Fruit fly (Drosophila melanogaster) S2 (cell line): ENCODE results near the gene Nuf2.
A peak's percentile ranks its signal among the peaks of the same experiment; 100 is the strongest.

Source experiments
- CG8478 ChIP-seq: fragments of >200 bp; optimal IDR thresholded peaks from 2 replicates; lab custom pipeline; 2018
- CTCF ChIP-seq, 2 experiments: fragments of >200 bp; optimal IDR thresholded peaks; 2 replicates each; lab custom pipeline; 2018

Gene Nuf2

DNA sequence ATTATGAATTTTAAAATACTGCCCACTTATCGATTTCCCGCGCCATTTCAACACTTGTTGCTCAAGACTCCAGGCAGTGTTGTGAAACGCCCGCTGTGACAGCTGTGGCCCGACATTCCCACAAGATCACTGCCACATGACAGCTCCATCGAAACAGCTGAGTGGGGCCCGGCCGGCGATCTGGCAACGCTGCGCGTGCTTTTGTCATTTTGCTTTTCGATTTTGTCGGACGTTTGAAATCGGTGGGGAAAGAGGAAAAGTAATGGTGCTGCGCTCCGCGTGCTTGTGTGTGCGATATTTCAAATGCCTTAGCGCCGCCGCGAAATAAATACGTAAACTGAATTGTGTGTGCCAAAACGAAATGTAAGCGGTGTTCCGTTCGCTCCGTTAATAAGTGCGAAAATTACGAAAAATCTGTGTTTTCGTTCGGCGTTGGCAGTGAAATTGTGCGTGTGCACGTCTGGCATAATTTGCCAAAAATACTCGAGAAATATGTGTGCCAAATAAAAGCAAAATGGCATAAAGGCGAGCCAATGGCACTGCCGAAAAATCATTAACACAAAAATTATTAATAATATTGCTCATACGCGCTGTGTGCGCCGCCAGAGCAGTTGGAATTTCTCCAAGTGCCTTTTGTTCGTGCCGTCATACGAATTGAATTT lies 23.4 kb downstream of the Nuf2 start:
- no peak for TF ChIP-seq CG8478
- no peak for TF ChIP-seq CTCF (optimal IDR thresholded peaks at IDR 0.05; lab: Kevin White, UChicago)

DNA sequence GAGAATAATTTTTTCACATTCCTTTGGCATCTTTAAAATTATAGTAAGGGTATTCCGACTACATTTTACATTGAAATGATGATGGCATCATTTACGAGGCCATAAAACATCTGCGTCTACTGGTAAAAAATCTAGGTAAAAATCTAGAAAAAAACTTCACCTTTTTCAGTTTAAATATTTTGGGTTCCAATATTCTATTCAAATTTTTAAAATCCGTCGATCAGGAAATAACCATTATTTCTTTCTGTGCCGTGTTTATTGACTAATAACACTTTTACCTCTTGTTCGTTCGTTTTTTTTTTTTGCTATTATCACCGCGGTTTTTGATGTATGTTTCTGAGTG lies 26.3 kb downstream of the Nuf2 start:
- TF ChIP-seq CG8478 (no peak), CTCF (optimal IDR thresholded peaks at IDR 0.05; lab: Kevin White, UChicago) (no peak)

DNA sequence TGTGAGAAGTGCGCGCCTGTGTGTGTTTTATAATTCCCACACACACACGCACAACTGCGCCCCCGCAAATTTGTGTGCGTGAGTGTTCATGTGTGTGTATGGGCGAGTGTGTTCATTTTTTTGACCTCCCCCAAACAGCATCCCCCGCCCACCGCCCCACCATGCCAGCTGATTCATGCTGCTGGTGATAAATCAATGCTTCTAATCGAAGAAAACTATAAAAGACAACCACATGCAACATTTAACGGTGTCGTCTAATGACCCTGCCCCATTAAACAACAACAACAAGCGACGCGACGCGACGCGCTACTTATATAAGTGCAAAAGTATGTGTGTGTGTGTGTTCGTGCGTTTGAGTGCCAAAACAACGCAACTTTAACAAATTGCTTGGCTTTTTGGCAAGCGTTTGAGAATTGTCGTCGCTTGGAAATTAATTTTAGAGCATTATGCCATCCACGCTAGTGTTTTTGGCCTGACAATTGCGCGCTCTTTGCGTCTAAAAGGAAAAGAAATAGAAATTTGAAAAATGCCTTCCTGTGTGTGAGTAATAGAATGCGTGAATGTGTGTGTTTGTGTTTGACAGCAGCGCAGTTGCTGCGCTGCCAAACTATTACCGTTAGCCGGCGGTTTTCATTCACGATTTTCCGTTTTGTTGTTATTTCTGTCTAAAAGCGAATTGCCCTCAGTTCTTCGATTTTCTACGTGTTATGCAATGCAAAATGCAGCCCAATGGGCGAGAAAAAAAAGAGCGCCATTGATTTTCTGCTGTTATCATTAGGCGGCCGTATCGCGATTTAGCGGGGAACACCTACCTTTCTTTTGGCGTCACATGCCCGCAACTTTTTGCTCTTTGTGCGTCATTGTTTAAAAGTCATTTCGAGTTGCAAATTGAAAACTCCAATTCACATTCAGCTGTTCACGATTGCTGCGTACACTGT lies 27.0 kb downstream of the Nuf2 start:
- no peak for TF ChIP-seq CTCF (optimal IDR thresholded peaks at IDR 0.05; lab: Kevin White, UChicago)
- TF ChIP-seq CG8478 = no peak

DNA sequence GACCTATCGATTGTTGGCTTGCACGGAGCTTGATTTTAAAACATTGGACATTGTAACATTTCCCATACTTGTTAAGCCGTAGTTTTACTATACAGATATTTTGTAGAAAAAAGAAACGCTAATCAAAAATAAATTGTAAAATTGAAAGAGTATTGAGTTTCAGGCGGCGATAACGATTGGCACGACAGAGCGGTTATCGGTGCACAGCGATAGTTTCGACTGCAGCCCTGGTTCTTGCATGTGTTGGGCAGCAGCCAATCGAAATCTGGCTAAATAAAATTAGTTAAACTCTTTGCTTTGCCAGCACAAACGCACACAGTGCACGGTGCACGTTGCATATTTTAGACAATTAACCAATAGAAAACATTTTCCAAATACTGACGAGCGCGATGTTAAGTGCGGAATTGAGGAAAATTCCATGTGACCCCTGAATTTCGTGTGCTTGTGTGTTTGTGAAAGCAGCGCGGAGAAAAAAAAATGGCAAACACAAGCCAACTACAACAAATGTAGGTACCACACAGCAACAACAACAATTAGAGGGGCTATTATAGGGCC lies 27.8 kb downstream of the Nuf2 start, which contains the start of gene milt:
TSS of gene milt (plus strand) at position 51 of the 555 bp plus-strand sequence.
- TF ChIP-seq CG8478 (no peak), CTCF (optimal IDR thresholded peaks at IDR 0.05; lab: Kevin White, UChicago) (peak; percentile 14 to 24)

DNA sequence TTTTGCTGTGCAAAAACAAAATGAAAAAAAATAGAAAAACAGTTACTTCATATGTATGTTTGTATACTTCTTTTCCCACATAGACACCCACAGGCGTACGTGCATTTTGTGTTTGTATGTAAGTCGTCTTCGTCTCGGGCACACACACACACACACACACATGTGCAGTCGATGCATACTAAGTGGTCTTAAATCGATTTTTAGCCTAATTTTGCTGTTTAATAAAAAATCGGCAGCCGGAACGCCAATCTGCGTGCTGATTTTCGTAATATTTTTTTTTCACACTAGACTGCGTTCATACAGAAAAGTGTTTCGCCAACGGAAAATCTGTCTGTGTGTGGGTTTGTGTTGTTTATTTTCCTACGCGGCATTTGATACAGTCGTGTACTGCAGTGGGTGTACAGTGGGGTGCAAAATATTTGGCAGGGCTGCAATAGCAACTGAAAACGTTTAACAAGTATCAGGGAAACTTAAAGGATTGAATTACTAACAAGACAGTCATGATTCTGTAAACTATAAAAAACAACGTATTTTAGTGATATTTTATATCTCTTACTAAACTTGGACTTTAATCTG lies 32.4 kb downstream of the Nuf2 start:
- TF ChIP-seq CG8478 = no peak
- TF ChIP-seq CTCF (optimal IDR thresholded peaks at IDR 0.05; lab: Kevin White, UChicago) = no peak

DNA sequence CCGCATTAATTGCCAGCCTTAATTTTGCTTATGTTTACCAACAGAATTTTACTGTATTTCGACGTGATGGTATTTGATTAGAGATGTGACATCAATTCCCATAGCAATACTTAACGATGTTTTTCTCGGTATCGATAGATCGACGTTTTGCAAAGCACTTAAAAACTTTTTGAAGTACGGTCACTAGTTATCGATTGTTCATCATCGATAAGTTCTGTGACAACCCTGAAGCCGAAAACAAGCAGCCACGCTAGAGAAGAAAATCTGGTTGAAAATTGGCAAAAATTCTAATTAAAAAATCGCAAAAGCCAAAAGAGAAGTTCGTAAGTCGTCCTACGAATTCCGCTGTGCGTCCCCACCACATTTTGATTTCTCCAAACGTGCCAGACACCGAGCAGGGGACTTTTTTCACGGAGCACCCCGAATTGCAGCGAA lies 33.1 kb downstream of the Nuf2 start, which contains the start of the genes Rab30 and Caper:
TSS of gene Rab30 (minus strand) at position 90 of the 435 bp plus-strand sequence.
TSS of gene Caper (plus strand) at position 205 of the 435 bp plus-strand sequence.
- TF ChIP-seq CTCF (optimal IDR thresholded peaks at IDR 0.05; lab: Kevin White, UChicago) (peak in 1 of 2 experiments; percentile 32), CG8478 (no peak)

DNA sequence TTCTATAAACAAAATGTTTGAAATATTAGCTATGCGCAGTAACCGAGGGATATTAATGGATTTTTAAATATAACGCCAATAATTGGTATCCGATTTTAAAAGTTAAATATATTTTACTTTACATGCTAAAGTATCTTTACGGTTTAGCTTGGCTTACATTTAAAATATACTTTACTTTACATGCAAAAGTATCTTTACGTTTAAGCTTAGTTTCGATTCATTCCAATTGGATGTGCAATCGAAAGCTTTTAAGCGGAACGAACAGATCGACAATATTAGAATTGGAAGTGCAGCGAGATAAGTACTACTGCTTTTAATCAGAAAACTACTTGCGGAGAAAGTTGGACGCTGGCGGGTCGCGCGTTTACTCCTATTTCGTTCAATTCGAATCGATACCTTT lies 36.6 kb downstream of the Nuf2 start:
- TF ChIP-seq CTCF (optimal IDR thresholded peaks at IDR 0.05; lab: Kevin White, UChicago) = no peak
- TF ChIP-seq CG8478 = no peak

DNA sequence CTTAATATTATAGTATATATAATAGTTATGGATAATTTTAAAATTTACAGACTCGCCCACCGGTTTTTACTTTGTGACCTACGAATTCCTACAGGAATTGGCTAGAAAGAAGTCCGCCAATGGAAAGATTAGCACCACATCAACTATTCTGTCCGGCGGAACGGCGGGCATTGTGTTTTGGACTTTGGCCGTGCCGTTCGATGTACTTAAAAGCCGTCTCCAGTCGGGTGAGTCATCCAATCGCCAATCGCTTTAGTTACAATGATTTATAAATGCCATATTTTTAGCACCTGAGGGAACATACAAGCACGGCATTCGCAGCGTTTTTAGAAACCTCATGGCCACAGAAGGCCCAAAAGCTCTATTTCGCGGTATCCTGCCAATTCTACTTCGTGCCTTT lies 37.2 kb downstream of the Nuf2 start:
- TF ChIP-seq CTCF (optimal IDR thresholded peaks at IDR 0.05; lab: Kevin White, UChicago) = no peak
- no peak for TF ChIP-seq CG8478

DNA sequence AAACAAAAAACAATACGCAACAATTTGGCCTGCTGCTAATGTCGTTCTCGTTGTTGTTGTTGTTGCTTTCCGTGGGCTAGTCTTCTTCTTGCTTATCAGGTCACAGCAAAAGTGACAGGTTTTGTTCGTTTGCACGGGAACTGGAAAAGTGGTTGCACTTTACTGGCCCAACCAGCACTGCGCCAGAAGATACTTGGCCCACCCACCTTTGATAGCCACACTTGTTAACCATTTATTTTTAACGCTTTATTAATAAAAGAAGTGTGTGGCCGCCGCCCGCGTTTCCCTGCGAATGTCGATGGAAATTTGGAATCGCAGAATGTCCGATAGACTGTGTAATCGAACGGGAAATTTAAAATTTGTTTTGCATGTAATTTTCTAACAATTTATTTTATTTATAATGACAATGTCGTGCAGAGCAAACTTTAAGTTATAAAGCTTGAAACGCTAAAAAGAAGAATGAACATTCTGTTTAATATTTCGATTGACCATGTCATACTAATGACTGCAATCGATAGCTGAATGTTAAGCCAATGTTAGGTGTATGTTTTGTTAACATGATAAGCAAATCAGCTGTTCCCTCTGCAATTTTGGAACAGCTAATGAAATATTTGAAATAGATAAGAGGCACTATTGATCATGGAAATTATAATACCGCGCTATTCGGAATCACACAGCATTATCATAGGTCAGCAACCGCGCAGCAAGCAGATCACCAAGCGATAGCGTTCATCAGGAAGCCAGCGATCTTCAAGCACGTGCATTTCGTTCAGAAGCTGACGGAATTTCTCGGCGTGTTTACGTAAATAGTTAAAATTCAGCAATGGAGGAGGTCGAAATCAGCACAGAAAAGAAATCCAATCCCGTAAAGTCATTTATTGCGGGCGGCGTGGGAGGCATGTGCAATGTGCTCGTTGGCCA lies 38.4 kb downstream of the Nuf2 start, which contains the start of the genes CG31908 and MME1:
TSS of gene CG31908 (minus strand) at position 402 of the 921 bp plus-strand sequence.
TSS of gene MME1 (plus strand) at position 539 of the 921 bp plus-strand sequence.
- TF ChIP-seq CG8478 = no peak
- no peak for TF ChIP-seq CTCF (optimal IDR thresholded peaks at IDR 0.05; lab: Kevin White, UChicago)

DNA sequence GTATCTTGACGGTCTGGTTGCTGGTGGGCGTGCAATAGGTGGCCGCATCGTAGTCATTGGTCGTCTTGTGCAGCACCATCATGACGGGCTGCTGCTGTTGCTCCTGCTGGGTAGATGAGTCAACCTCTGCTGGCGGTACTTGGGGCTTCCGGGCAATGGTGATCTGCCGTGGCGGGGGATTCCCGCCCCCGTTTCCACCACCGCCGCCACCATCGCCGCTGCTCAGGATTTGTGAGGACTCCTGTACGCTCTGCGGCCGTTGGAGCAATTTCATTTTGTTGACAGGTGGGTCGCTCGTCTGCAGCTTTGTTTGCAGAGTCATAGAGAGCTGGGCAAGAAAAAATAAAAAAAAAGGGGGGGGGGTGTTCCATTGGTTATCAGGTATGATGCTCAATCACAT lies 39.3 kb downstream of the Nuf2 start:
- TF ChIP-seq CTCF (optimal IDR thresholded peaks at IDR 0.05; lab: Kevin White, UChicago) = no peak
- TF ChIP-seq CG8478 = no peak

DNA sequence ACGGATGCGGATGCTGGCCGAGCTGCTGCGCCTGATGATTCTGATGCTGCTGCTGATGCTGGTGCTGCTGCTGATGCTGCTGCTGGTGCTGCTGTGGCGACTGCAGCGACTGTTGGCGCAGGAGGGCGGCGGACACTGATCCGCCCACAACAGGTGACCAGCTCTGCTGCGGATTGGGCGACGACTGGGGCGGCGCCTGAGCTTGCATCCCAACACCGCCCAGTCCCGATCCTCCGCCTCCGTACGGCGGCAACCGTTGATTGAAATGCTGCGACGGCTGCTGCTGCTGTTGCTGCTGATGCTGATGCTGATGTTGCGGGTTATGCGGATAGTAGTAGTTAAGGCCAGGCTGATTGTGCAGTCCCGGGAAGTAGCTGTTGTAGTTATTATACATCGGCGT lies 40.4 kb downstream of the Nuf2 start:
- no peak for TF ChIP-seq CTCF (optimal IDR thresholded peaks at IDR 0.05; lab: Kevin White, UChicago)
- TF ChIP-seq CG8478 = no peak

DNA sequence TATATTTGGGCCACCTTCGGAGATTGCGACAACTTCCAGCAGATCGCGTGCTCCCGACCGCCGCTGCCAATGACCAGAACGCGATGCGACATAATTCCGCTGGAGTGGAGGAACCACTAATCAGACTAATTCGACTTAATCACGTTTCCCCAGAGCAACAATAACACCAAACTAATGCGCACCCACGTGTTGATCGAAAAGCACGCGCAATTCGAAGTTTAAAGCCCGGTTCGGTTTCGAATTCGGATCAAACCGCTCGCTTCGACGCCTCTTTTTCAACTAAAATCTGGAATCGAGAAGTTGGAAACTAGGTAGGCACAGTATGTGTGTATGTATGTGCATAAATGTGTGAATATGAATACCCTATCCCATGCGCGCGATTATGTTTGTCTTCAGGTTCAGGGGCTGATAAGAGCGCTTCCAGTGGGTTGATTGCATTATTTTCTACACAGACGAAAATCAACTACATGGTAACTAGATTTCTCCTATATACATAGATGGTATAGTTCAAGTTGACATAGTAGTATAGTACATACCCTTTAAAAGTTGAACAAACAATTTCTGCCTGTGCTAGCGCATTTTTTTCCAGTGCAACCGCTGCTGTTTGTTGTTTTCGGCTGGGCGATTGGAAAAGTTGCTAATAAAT lies 41.9 kb downstream of the Nuf2 start, which contains the start of gene Gart:
TSS of gene Gart (minus strand) at position 285 of the 646 bp plus-strand sequence.
- no peak for TF ChIP-seq CTCF (optimal IDR thresholded peaks at IDR 0.05; lab: Kevin White, UChicago)
- TF ChIP-seq CG8478 = no peak

DNA sequence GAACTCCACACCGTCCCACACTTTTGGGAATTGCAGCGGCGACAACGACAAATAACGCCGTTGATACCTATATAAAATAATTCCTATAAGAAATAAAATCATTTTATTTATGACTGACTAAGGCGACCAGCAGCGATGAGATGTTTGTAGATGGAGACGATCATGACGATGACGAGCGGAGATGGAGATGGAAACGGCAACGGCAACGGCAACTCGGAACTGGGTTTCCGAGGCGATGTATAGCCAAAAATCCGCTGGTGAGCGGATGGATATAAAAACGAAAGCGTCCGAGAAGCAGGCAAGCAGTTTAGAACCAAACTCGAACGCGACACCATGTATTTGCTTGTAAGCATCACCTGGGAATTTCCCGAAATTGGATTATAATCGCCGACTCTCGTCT lies 44.3 kb downstream of the Nuf2 start, which contains the start of gene Pcp:
TSS of gene Pcp (plus strand) at position 301 of the 400 bp plus-strand sequence.
- TF ChIP-seq CG8478 (no peak), CTCF (optimal IDR thresholded peaks at IDR 0.05; lab: Kevin White, UChicago) (no peak)
